Fruit fly (Drosophila melanogaster): ENCODE results near the gene sd.

- no peak for TF ChIP-seq psq (optimal IDR thresholded peaks at IDR 0.05)
- TF ChIP-seq usp (GFP tag; optimal IDR thresholded peaks at IDR 0.05), result no peak
- no peak for TF ChIP-seq pan (optimal IDR thresholded peaks at IDR 0.05)
- no peak for TF ChIP-seq CG8478 (optimal IDR thresholded peaks at IDR 0.05)
These were observed 71.4 kb downstream of the sd start for dm6 chrX:15875569-15875968.

Measured in whole organism.